Worm (Caenorhabditis elegans): Measurements from ENCODE around the gene glb-23.

DNA sequence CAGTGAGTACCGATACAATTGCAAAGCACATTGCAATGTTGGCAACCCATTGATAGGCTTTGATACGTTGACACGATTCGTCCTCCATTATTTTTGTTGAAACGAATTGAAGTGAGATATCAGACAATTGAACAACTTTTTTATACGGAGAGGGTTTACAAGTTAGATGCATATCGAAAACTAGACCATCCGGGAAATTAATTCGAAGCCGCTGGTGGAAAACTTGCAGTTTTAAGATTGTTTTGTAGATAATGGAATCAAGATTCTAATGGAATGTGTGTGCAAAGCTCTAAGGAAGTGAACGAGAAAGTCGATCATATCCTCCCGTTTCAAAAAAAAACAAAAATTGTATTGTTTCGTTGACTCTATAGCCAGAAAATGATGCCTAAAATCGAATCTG, 27.3 kb upstream of the glb-23 start, which contains the start of gene col-114:
- TF ChIP-seq skn-1 (tag; optimal IDR thresholded peaks at IDR 0.05) (no peak), mdl-1 (tag; optimal IDR thresholded peaks at IDR 0.05) (no peak), nhr-28 (tag; optimal IDR thresholded peaks at IDR 0.05) (no peak), snpc-4 (tag; optimal IDR thresholded peaks at IDR 0.05) (no peak), fkh-2 (tag; optimal IDR thresholded peaks at IDR 0.05) (no peak), nhr-77 (tag; optimal IDR thresholded peaks at IDR 0.05) (no peak), unc-62 (GFP tag; optimal IDR thresholded peaks at IDR 0.05) (no peak), ztf-11 (tag; optimal IDR thresholded peaks at IDR 0.05) (no peak), fos-1 (tag; optimal IDR thresholded peaks at IDR 0.05) (no peak), aly-2 (tag; optimal IDR thresholded peaks at IDR 0.05) (no peak), pha-4 (tag; optimal IDR thresholded peaks at IDR 0.05) (no peak), nhr-76 (tag; optimal IDR thresholded peaks at IDR 0.05) (no peak), nfya-1 (tag; optimal IDR thresholded peaks at IDR 0.05; ENCODE audit: insufficient read depth) (no peak), elt-1 (tag; optimal IDR thresholded peaks at IDR 0.05) (no peak)
